Worm (Caenorhabditis elegans): ENCODE results near the gene C23H5.8.

DNA sequence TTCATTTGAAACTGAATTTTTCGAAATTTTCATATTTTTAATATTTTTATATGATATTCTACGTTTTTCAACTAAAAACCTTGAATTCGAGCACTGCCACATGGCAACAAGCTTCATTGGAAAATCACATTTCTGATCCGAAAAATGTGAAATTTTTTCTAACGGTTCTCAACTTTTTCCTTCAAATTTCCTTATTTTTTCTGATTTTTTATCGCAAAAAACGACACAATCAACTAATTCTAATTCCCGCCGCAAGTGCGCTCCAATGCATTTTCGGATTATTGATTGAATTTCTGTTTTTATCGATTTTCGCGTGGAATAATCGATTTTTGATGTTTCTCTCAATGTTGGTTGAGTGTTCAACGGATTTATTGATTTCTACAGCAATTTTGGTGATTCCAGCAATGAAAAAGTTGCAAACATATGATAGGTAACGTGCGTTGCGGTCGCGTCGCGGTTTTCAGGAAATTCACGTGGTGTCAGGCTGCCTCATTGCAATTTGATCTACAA is 20.3 kb upstream of the C23H5.8 start, which contains the start of gene C23H5.12:
- TF ChIP-seq ama-1 (optimal IDR thresholded peaks at IDR 0.05) (no peak), sox-4 (tag; optimal IDR thresholded peaks at IDR 0.05) (no peak)
